Fruit fly (Drosophila melanogaster) whole organism, embryonic: ENCODE measurements around the gene mts.

Source experiments
- CG10979 ChIP-seq: fragments of 200-800 bp; sonication (Bioruptor generic); optimal IDR thresholded peaks from 2 replicates; lab custom pipeline; 2018; ENCODE audit warnings: missing biosample characterization, mild to moderate bottlenecking, missing genetic modification characterization, moderate library complexity
- CG11093 ChIP-seq: fragments of 200-800 bp; sonication (Bioruptor generic); IDR thresholded peaks from 3 replicates; pipeline ENCODE4 v1.3.6; 2022; ENCODE audit warnings: missing biosample characterization, missing genetic modification characterization
- CG13424 ChIP-seq: fragments of 200-800 bp; sonication (Bioruptor generic); optimal IDR thresholded peaks from 2 replicates; lab custom pipeline; 2019; ENCODE audit warnings: missing biosample characterization, mild to moderate bottlenecking, missing genetic modification characterization, moderate library complexity
- CG13624 ChIP-seq: fragments of 200-800 bp; sonication (Bioruptor generic); optimal IDR thresholded peaks from 2 replicates; lab custom pipeline; 2016; ENCODE audit warnings: missing biosample characterization, missing genetic modification characterization
- CG15269 ChIP-seq: fragments of 200-800 bp; sonication (Bioruptor generic); optimal IDR thresholded peaks from 2 replicates; lab custom pipeline; 2018; ENCODE audit warnings: missing biosample characterization, mild to moderate bottlenecking, missing genetic modification characterization, moderate library complexity
- CG1529 ChIP-seq: fragments of 200-800 bp; sonication (Bioruptor generic); optimal IDR thresholded peaks from 3 replicates; lab custom pipeline; 2018; ENCODE audit warnings: missing biosample characterization, missing genetic modification characterization
- CG17568 ChIP-seq: fragments of 200-800 bp; sonication (Bioruptor generic); optimal IDR thresholded peaks from 2 replicates; lab custom pipeline; 2018; ENCODE audit warnings: missing biosample characterization, mild to moderate bottlenecking, missing genetic modification characterization, moderate library complexity
- CG1792 ChIP-seq: fragments of 200-800 bp; sonication (Bioruptor generic); optimal IDR thresholded peaks from 2 replicates; lab custom pipeline; 2016; ENCODE audit warnings: missing biosample characterization, missing genetic modification characterization
- CG2889 ChIP-seq: fragments of 200-800 bp; sonication (Bioruptor generic); IDR thresholded peaks from 3 replicates; pipeline ENCODE4 v1.3.6; 2022; ENCODE audit warnings: missing biosample characterization, missing genetic modification characterization
- CG31365 ChIP-seq: fragments of 200-800 bp; sonication (Bioruptor generic); optimal IDR thresholded peaks from 2 replicates; lab custom pipeline; 2018; ENCODE audit warnings: missing biosample characterization, mild to moderate bottlenecking, missing genetic modification characterization
- CG32772 ChIP-seq: fragments of 200-800 bp; sonication (Bioruptor generic); IDR thresholded peaks from 2 replicates; pipeline ENCODE4 v1.3.6; 2022; ENCODE audit warnings: missing biosample characterization, missing genetic modification characterization
- CG42726 ChIP-seq: fragments of 200-800 bp; sonication (Bioruptor generic); IDR thresholded peaks from 2 replicates; pipeline ENCODE4 v1.3.6; 2022; ENCODE audit warnings: missing biosample characterization, missing genetic modification characterization; ENCODE audit not compliant: partially characterized antibody
- CG43689 ChIP-seq: fragments of 200-800 bp; sonication (Bioruptor generic); IDR thresholded peaks from 2 replicates; pipeline ENCODE4 v1.3.6; 2022; ENCODE audit warnings: missing biosample characterization, missing genetic modification characterization
- CG4820 ChIP-seq: fragments of 200-800 bp; sonication (Bioruptor generic); optimal IDR thresholded peaks from 3 replicates; lab custom pipeline; 2016; ENCODE audit warnings: missing biosample characterization, missing genetic modification characterization
- CG5180 ChIP-seq: fragments of 200-800 bp; sonication (Bioruptor generic); optimal IDR thresholded peaks from 3 replicates; lab custom pipeline; 2017; ENCODE audit warnings: missing biosample characterization, missing genetic modification characterization, mild to moderate bottlenecking, moderate library complexity, missing genetic modification reagents
- CG7556 ChIP-seq: fragments of 200-800 bp; sonication (Bioruptor generic); optimal IDR thresholded peaks from 2 replicates; lab custom pipeline; 2017; ENCODE audit warnings: missing biosample characterization, mild to moderate bottlenecking, missing genetic modification characterization
- D19A ChIP-seq: fragments of 200-800 bp; optimal IDR thresholded peaks from 3 replicates; lab custom pipeline; 2019; ENCODE audit warnings: missing biosample characterization, mild to moderate bottlenecking, missing genetic modification characterization, moderate library complexity
- Dref ChIP-seq: fragments of 200-800 bp; sonication (Bioruptor generic); IDR thresholded peaks from 2 replicates; pipeline ENCODE4 v1.3.6; 2022; ENCODE audit warnings: missing biosample characterization, missing genetic modification characterization
- Elba2 ChIP-seq: fragments of 200-800 bp; sonication (Bioruptor generic); optimal IDR thresholded peaks from 3 replicates; lab custom pipeline; 2016; ENCODE audit warnings: missing biosample characterization, missing genetic modification characterization
- Fer1 ChIP-seq: fragments of 200-800 bp; sonication (Bioruptor generic); optimal IDR thresholded peaks from 2 replicates; lab custom pipeline; 2017; ENCODE audit warnings: missing biosample characterization, mild to moderate bottlenecking, missing genetic modification characterization
- HLH4C ChIP-seq: fragments of 200-800 bp; sonication (Bioruptor generic); IDR thresholded peaks from 3 replicates; pipeline ENCODE4 v1.3.6; 2022; ENCODE audit warnings: missing biosample characterization, missing genetic modification characterization; ENCODE audit not compliant: partially characterized antibody
- HLH54F ChIP-seq: fragments of 200-800 bp; sonication (Bioruptor generic); optimal IDR thresholded peaks from 3 replicates; lab custom pipeline; 2016; ENCODE audit warnings: missing biosample characterization, missing genetic modification characterization
- Jarid2 ChIP-seq: fragments of 200-800 bp; sonication (Bioruptor generic); optimal IDR thresholded peaks from 3 replicates; lab custom pipeline; 2017; ENCODE audit warnings: mild to moderate bottlenecking, missing biosample characterization, missing genetic modification reagents, missing genetic modification characterization
- Kr ChIP-seq: fragments of 200-800 bp; sonication (Bioruptor generic); optimal IDR thresholded peaks from 2 replicates; lab custom pipeline; 2017; ENCODE audit warnings: missing biosample characterization, mild to moderate bottlenecking, missing genetic modification characterization
- Poxn ChIP-seq: fragments of 200-800 bp; sonication (Bioruptor generic); IDR thresholded peaks from 2 replicates; pipeline ENCODE4 v1.3.6; 2022; ENCODE audit warnings: missing biosample characterization, missing genetic modification characterization
- Scr ChIP-seq: fragments of 200-800 bp; sonication (Bioruptor generic); IDR thresholded peaks from 2 replicates; pipeline ENCODE4 v1.3.6; 2022; ENCODE audit warnings: missing biosample characterization, missing genetic modification characterization; ENCODE audit not compliant: partially characterized antibody
- bab2 ChIP-seq: fragments of 200-800 bp; sonication (Bioruptor generic); optimal IDR thresholded peaks from 2 replicates; lab custom pipeline; 2016; ENCODE audit warnings: missing biosample characterization, missing genetic modification characterization
- bbx ChIP-seq: fragments of 200-800 bp; sonication (Bioruptor generic); IDR thresholded peaks from 2 replicates; pipeline ENCODE4 v1.3.6; 2022; ENCODE audit warnings: missing biosample characterization, missing genetic modification characterization; ENCODE audit not compliant: partially characterized antibody
- chn ChIP-seq: fragments of 200-800 bp; sonication (Bioruptor generic); optimal IDR thresholded peaks from 2 replicates; lab custom pipeline; 2016; ENCODE audit warnings: missing biosample characterization, missing genetic modification characterization
- crc ChIP-seq: fragments of 200-800 bp; sonication (Bioruptor generic); optimal IDR thresholded peaks from 2 replicates; lab custom pipeline; 2016; ENCODE audit warnings: missing biosample characterization, missing genetic modification characterization
- danr ChIP-seq: fragments of 200-800 bp; sonication (Bioruptor generic); IDR thresholded peaks from 2 replicates; pipeline ENCODE4 v1.3.6; 2022; ENCODE audit warnings: missing biosample characterization, missing genetic modification characterization
- grn ChIP-seq: fragments of 200-800 bp; sonication (Bioruptor generic); optimal IDR thresholded peaks from 3 replicates; lab custom pipeline; 2017; ENCODE audit warnings: missing biosample characterization, missing genetic modification characterization
- her ChIP-seq: fragments of 200-800 bp; sonication (Bioruptor generic); optimal IDR thresholded peaks from 2 replicates; lab custom pipeline; 2016; ENCODE audit warnings: missing biosample characterization, missing genetic modification characterization
- hth ChIP-seq: fragments of >200 bp; optimal IDR thresholded peaks from 2 replicates; lab custom pipeline; 2017; ENCODE audit warnings: inconsistent platforms
- inv ChIP-seq: fragments of 200-800 bp; sonication (Bioruptor generic); IDR thresholded peaks from 2 replicates; pipeline ENCODE4 v1.3.6; 2022; ENCODE audit warnings: missing biosample characterization, missing genetic modification characterization; ENCODE audit not compliant: partially characterized antibody
- klu ChIP-seq: fragments of 200-800 bp; sonication (Bioruptor generic); IDR thresholded peaks from 2 replicates; pipeline ENCODE4 v1.3.6; 2022; ENCODE audit warnings: missing biosample characterization, missing genetic modification characterization
- luna ChIP-seq: fragments of 200-800 bp; sonication (Bioruptor generic); optimal IDR thresholded peaks from 2 replicates; lab custom pipeline; 2016; ENCODE audit warnings: missing biosample characterization, missing genetic modification characterization
- org-1 ChIP-seq: fragments of 200-800 bp; sonication (Bioruptor generic); optimal IDR thresholded peaks from 2 replicates; lab custom pipeline; 2017; ENCODE audit warnings: missing biosample characterization, missing genetic modification characterization
- repo ChIP-seq: fragments of 200-800 bp; sonication (Bioruptor generic); optimal IDR thresholded peaks from 2 replicates; lab custom pipeline; 2016; ENCODE audit warnings: missing biosample characterization, missing genetic modification characterization
- ssp ChIP-seq: fragments of 200-800 bp; sonication (Bioruptor generic); IDR thresholded peaks from 2 replicates; pipeline ENCODE4 v1.3.6; 2022; ENCODE audit warnings: missing biosample characterization, missing genetic modification characterization
- toy ChIP-seq: fragments of 200-800 bp; sonication (Bioruptor generic); IDR thresholded peaks from 2 replicates; pipeline ENCODE4 v1.3.6; 2022; ENCODE audit warnings: missing biosample characterization, missing genetic modification characterization
- unc-4 ChIP-seq: fragments of 200-800 bp; sonication (Bioruptor generic); IDR thresholded peaks from 2 replicates; pipeline ENCODE4 v1.3.6; 2022; ENCODE audit warnings: missing biosample characterization, missing genetic modification characterization; ENCODE audit not compliant: partially characterized antibody
- usp ChIP-seq: fragments of >200 bp; optimal IDR thresholded peaks from 2 replicates; lab custom pipeline; 2017; ENCODE audit warnings: missing biosample characterization, missing genetic modification characterization
- vfl ChIP-seq: fragments of 200-800 bp; sonication (Bioruptor generic); optimal IDR thresholded peaks from 2 replicates; lab custom pipeline; 2016; ENCODE audit warnings: missing biosample characterization, missing genetic modification characterization
- wor ChIP-seq: fragments of 200-800 bp; sonication (Bioruptor generic); IDR thresholded peaks from 2 replicates; pipeline ENCODE4 v1.3.6; 2022; ENCODE audit warnings: missing biosample characterization, missing genetic modification characterization
- yki ChIP-seq: fragments of >200 bp; optimal IDR thresholded peaks from 3 replicates; lab custom pipeline; 2018
- zf30C ChIP-seq: fragments of 200-800 bp; sonication (Bioruptor generic); optimal IDR thresholded peaks from 3 replicates; lab custom pipeline; 2018; ENCODE audit warnings: missing biosample characterization, mild to moderate bottlenecking, missing genetic modification characterization
- zfh1 ChIP-seq: fragments of 200-800 bp; sonication (Bioruptor generic); IDR thresholded peaks from 3 replicates; pipeline ENCODE4 v1.3.6; 2022; ENCODE audit warnings: missing biosample characterization, missing genetic modification characterization

The mts gene

DNA sequence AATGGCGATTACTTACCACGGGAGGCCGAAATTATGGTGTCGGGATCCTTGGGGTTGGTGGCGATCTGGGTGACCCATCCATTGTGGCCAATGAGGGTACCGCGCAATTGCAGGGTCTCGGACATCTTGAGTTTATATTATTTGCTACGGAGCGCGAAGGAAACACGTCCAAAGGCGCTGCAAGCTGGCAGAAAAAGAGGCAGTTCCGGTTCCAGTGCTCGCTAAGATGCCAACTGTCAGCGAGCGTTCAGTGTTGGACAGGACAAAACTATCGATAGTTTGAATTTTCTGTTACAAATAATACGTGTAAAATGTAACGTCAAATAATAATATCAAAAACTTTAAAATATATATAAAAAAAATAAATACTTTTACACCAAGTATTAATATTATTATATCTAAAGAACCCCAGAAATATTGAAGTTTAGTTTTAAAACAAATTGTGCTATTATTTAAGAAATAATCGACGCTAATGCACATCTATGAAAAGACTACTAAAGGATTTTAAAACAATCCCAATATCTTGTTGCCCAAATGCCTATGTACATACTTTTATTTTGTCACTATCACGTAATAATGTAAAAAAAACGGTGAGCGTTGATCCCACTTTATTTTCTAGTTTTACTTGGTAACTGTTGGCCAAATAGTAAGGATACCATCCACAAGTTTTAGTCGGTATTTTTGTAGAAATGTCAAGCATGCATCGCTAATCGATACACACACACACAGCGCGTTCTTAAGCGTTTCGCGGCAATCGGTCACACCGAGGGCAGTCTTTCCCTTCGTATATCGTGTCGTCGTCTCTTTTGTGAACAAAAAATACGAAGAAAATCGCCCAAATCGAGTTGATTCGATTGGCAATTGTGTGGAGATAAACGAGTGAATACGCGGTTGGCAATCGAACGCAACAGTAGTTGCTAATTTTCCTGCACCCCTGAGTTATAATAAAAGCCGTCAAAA is at the start of gene mts, which contains the start of gene Rack1 (continued):
- TF ChIP-seq CG13424 (tag; lab: Kevin White, UChicago) (peak; percentile 43), chn (GFP tag; lab: Kevin White, UChicago) (peak; percentile 71), Elba2 (no peak), bab2 (GFP tag; lab: Kevin White, UChicago) (peak; percentile 40), HLH4C (GFP tag; lab: Robert Waterston, UW) (peak; percentile 55), CG32772 (peak; percentile 50; the same call in 1 of the 2 replicates), CG1529 (GFP tag; lab: Kevin White, UChicago) (peak; percentile 60), HLH54F (GFP tag; lab: Kevin White, UChicago) (peak; percentile 75), Fer1 (GFP tag; lab: Kevin White, UChicago) (peak; percentile 90), CG5180 (peak; percentile 73), CG17568 (GFP tag; lab: Kevin White, UChicago) (peak; percentile 88), CG2889 (GFP tag; lab: Robert Waterston, UW) (0 out of 3 replicates have a peak, but pooled peaks have one; percentile 11), CG4820 (GFP tag; lab: Kevin White, UChicago) (peak; percentile 64), luna (GFP tag; lab: Kevin White, UChicago) (peak; percentile 42), CG7556 (GFP tag; lab: Kevin White, UChicago) (peak; percentile 59), Scr (GFP tag; lab: Robert Waterston, UW) (peak; percentile 56; the same call in 1 of the 2 replicates), danr (GFP tag; lab: Robert Waterston, UW) (peak; percentile 50; the same call in 1 of the 2 replicates), CG15269 (tag; lab: Kevin White, UChicago) (peak; percentile 82), CG42726 (GFP tag; lab: Robert Waterston, UW) (peak; percentile 75), CG31365 (tag; lab: Kevin White, UChicago) (peak; percentile 82), bbx (GFP tag; lab: Robert Waterston, UW) (peak; percentile 70), org-1 (GFP tag; lab: Kevin White, UChicago) (peak; percentile 73), unc-4 (peak; percentile 53), usp (GFP tag; lab: Kevin White, UChicago) (no peak), CG10979 (tag; lab: Kevin White, UChicago) (peak; percentile 66), yki (lab: Kevin White, UChicago) (no peak), D19A (peak; percentile 8), wor (GFP tag; lab: Robert Waterston, UW) (peak; percentile 48), CG1792 (GFP tag; lab: Kevin White, UChicago) (peak; percentile 59), ssp (peak; percentile 61), Kr (peak; percentile 73), repo (GFP tag; lab: Kevin White, UChicago) (peak; percentile 68), CG43689 (peak; percentile 63; the same call in 1 of the 2 replicates), inv (GFP tag; lab: Robert Waterston, UW) (peak; percentile 30; the same call in 1 of the 2 replicates), Jarid2 (GFP tag; lab: Kevin White, UChicago) (peak; percentile 74), toy (GFP tag; lab: Robert Waterston, UW) (peak; percentile 37; the same call in 1 of the 2 replicates), klu (GFP tag; lab: Robert Waterston, UW) (peak; percentile 40; the same call in 1 of the 2 replicates), CG11093 (GFP tag; lab: Robert Waterston, UW) (no peak), zfh1 (peak; percentile 84), zf30C (GFP tag; lab: Kevin White, UChicago) (peak; percentile 52), vfl (GFP tag; lab: Kevin White, UChicago) (peak; percentile 82), grn (GFP tag; lab: Kevin White, UChicago) (peak; percentile 29), CG13624 (GFP tag; lab: Kevin White, UChicago) (peak; percentile 70), her (peak; percentile 77), Dref (peak; percentile 70), Poxn (0 out of 2 replicates have a peak, but pooled peaks have one; percentile 16), crc (GFP tag; lab: Kevin White, UChicago) (peak; percentile 66), hth (lab: Kevin White, UChicago) (no peak)
